Fruit fly (Drosophila melanogaster) Kc167 (cell line): ENCODE measurements around the gene Zasp67.

Experiments
- Sin3A ChIP-seq: fragments of >200 bp; optimal IDR thresholded peaks from 2 replicates; lab custom pipeline; 2018; ENCODE audit warnings: missing external identifiers
- ttk ChIP-seq: sonication (Bioruptor generic); optimal IDR thresholded peaks from 2 replicates; lab custom pipeline; 2017; ENCODE audit warnings: missing external identifiers

- TF ChIP-seq Sin3A (lab: Kevin White, UChicago) (no peak), ttk (lab: Kevin White, UChicago) (no peak)
Observed at dm6 chr3L:9813345-9813897, 15.9 kb upstream of the Zasp67 start, which contains the start of gene CG43897.
